Worm (Caenorhabditis elegans) whole organism, late embryonic: ENCODE measurements around the gene F54H12.2.

Experiments used
- F13H6.1 ChIP-seq: sonication (generic microtip); optimal IDR thresholded peaks from 2 replicates; lab custom pipeline; 2016; ENCODE audit warnings: missing genetic modification characterization, missing compliant biosample characterization
- ceh-48 ChIP-seq: sonication (generic microtip); optimal IDR thresholded peaks from 2 replicates; lab custom pipeline; 2016; ENCODE audit warnings: missing genetic modification characterization, inconsistent platforms, missing compliant biosample characterization
- ceh-9 ChIP-seq: sonication (generic microtip); optimal IDR thresholded peaks from 2 replicates; lab custom pipeline; 2016; ENCODE audit warnings: mild to moderate bottlenecking, missing genetic modification characterization, inconsistent platforms, missing compliant biosample characterization
- dve-1 ChIP-seq: sonication (generic microtip); optimal IDR thresholded peaks from 2 replicates; lab custom pipeline; 2017; ENCODE audit warnings: antibody characterized with exemption, mild to moderate bottlenecking, missing genetic modification characterization, missing compliant biosample characterization
- ets-4 ChIP-seq: sonication (generic microtip); optimal IDR thresholded peaks from 2 replicates; lab custom pipeline; 2016; ENCODE audit warnings: missing genetic modification characterization, missing compliant biosample characterization
- fkh-10 ChIP-seq: fragments of 150-350 bp; optimal IDR thresholded peaks from 2 replicates; lab custom pipeline; 2014; ENCODE audit warnings: missing biosample characterization, missing genetic modification reagents, missing genetic modification characterization
- hlh-15 ChIP-seq: sonication (generic microtip); optimal IDR thresholded peaks from 2 replicates; lab custom pipeline; 2016; ENCODE audit warnings: missing genetic modification characterization, missing compliant biosample characterization
- lin-11 ChIP-seq: fragments of 200-800 bp; sonication (Bioruptor generic); optimal IDR thresholded peaks from 2 replicates; lab custom pipeline; 2018; ENCODE audit warnings: mild to moderate bottlenecking, missing genetic modification characterization, missing compliant biosample characterization
- nhr-11 ChIP-seq: fragments of 150-350 bp; optimal IDR thresholded peaks from 2 replicates; lab custom pipeline; 2014; ENCODE audit warnings: missing biosample characterization, missing genetic modification characterization
- nhr-232 ChIP-seq: sonication (generic microtip); optimal IDR thresholded peaks from 2 replicates; lab custom pipeline; 2016; ENCODE audit warnings: missing genetic modification characterization, missing compliant biosample characterization
- sox-2 ChIP-seq: fragments of 200-800 bp; sonication (Bioruptor generic); IDR thresholded peaks from 2 replicates; pipeline ENCODE4 v1.3.6; 2022; ENCODE audit warnings: missing genetic modification reagents, missing genetic modification characterization, missing compliant biosample characterization
- sox-4 ChIP-seq: sonication (generic microtip); optimal IDR thresholded peaks from 2 replicates; lab custom pipeline; 2017; ENCODE audit warnings: mild to moderate bottlenecking, missing genetic modification characterization, inconsistent platforms, missing compliant biosample characterization

DNA sequence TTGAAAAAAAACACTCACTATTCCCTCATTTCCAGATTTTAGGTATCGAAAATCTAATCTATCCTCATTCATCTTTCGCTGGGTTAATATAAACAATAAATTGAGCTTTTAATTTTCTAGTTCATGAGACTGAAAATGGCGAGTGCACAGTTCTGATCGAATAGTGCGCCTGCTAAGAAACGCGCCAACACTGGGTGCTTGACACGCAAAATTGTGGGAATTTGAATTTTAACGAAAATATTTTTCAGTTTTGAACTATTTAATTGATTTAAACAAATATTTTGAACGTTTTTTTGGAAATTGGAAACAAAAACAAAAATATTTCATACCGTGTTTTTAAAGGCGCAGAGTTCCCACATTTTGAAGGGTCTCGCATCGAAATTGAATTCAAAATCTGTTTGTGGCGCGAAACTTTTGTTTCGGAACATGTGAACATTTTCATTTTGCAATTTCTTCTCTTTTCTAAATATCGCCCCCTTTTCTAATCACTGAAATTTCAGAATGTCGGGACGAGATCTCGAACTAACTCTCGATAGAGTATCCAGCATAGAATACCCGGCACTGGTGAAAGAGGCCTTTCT lies 35.7 kb upstream of the F54H12.2 start, which contains the start of the genes C29E4.13 and npp-15:
- TF ChIP-seq nhr-232 (tag; lab: Kevin White, UChicago) (no peak), F13H6.1 (no peak), nhr-11 (tag; lab: Kevin White, UChicago) (no peak), dve-1 (tag; lab: Kevin White, UChicago) (no peak), ets-4 (tag; lab: Kevin White, UChicago) (no peak), sox-2 (no peak), hlh-15 (no peak), sox-4 (no peak), ceh-48 (no peak), lin-11 (no peak), fkh-10 (GFP tag; lab: Kevin White, UChicago) (no peak), ceh-9 (tag; lab: Kevin White, UChicago) (no peak)
